Worm (Caenorhabditis elegans): Measurements from ENCODE around the gene tag-51.

Gene tag-51

DNA sequence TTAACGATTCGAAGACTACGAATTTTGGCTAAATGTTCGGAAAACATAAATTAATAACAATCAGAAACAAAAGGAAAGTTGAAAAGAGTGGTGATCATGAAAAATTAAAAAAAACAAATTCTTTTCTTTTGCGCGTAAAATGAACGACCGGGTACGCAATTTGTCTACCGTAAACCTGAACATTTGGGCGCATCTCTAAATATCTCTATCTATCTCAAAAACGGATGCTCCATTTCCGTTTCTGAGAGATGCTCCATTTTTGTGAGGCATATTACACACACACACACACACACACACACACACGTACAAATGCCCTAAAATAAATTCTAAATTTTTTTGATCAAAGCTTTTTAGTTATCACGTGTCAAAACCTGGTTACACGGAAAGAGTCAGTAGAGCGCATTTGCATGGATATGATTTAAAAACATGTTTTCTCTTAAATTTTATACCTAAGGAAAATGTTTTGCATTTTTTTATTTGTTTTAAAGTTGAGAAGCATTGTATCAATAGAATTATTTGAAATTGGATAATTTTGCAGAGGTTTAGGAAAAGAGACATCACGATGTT, 35.0 kb downstream of the tag-51 start:
- peak; percentile 19 for TF ChIP-seq nfya-1 (tag; optimal IDR thresholded peaks at IDR 0.05; ENCODE audit: insufficient read depth)
- no peak for TF ChIP-seq sea-2 (GFP tag; optimal IDR thresholded peaks at IDR 0.05)

DNA sequence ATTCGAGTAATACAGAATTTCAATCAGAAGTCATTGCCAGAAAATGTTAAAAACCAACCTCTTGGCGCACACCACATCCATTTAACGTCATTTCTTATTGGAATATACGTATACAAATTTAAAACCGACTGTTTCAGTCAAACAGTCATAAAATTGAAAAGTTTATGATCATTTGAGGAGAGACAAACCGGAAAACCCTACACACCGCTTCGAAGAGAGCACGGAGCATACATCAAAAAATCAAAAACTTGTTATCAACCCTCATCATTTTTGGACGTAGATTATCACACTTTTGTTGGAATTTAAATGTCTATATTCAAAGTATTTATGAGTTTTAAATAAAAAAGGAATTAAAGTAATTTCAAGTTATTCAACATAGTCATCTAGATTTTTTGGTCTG, 37.0 kb downstream of the tag-51 start, which contains the start of gene T24C4.10:
T24C4.10 (minus strand) TSS at position 230 of the 400 bp plus-strand sequence.
- TF ChIP-seq nhr-43 (tag; optimal IDR thresholded peaks at IDR 0.05; ENCODE audit: poor library complexity, severe bottlenecking) (no peak), elt-1 (tag; optimal IDR thresholded peaks at IDR 0.05) (no peak), elt-2 (tag; optimal IDR thresholded peaks at IDR 0.05) (peak; percentile 62), pqm-1 (tag; optimal IDR thresholded peaks at IDR 0.05) (peak; percentile 48), unc-39 (tag; optimal IDR thresholded peaks at IDR 0.05) (no peak), ama-1 (optimal IDR thresholded peaks at IDR 0.05) (no peak)

DNA sequence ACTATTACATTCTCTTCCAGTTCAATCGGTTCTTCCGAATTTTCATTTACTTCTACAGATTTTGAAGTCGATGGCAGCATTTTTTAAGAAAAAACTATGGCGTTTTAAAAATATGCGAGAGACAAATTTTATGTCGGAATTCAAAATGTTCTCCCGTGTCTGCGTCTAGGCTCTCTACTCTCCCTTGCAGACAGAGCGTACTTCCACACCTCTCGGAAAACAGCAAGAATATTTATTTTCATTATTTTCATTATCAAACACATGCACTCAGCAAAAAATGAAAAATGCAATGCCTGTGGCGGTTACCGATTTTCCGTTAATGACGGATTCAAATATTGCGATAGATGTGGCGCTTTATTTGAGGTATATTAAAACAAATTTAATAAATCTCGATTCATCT, 41.5 kb downstream of the tag-51 start, which contains the start of the genes ztf-18 and F23H11.2:
ztf-18 (minus strand) TSS at position 188 of the 400 bp plus-strand sequence.
F23H11.2 (plus strand) TSS at position 223 of the 400 bp plus-strand sequence.
- TF ChIP-seq elt-3 (tag; optimal IDR thresholded peaks at IDR 0.05) (no peak), ceh-82 (tag; optimal IDR thresholded peaks at IDR 0.05) (no peak), nfya-1 (tag; optimal IDR thresholded peaks at IDR 0.05; ENCODE audit: insufficient read depth) (no peak), sea-2 (GFP tag; optimal IDR thresholded peaks at IDR 0.05) (no peak), ama-1 (optimal IDR thresholded peaks at IDR 0.05) (no peak), ZK546.5 (tag; optimal IDR thresholded peaks at IDR 0.05) (no peak), nhr-23 (tag; optimal IDR thresholded peaks at IDR 0.05) (no peak), elt-1 (tag; optimal IDR thresholded peaks at IDR 0.05) (no peak), nhr-12 (tag; optimal IDR thresholded peaks at IDR 0.05) (no peak), ceh-28 (tag; optimal IDR thresholded peaks at IDR 0.05) (no peak), egl-27 (tag; optimal IDR thresholded peaks at IDR 0.05) (no peak), fkh-2 (tag; optimal IDR thresholded peaks at IDR 0.05) (no peak), ceh-16 (tag; optimal IDR thresholded peaks at IDR 0.05) (no peak), snpc-4 (tag; optimal IDR thresholded peaks at IDR 0.05) (no peak)

DNA sequence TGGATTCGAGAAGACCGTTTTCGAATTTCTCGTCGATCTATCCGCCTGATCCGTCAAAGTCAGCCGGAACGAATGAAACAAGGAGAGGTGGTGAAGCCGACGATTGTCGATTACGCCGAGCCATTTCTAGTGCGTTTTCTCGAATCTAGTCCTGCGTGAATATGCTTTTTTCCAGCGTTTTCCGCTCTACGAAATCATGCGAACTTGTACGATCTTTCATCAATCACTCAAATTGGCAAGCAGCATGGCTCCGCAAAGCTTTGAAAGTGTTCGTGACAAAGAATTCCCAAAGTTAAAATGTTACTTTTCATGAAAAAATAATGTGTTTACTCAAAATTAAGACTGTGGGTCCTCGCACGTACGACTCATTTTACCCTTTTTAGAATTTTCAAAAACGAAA, 42.9 kb downstream of the tag-51 start:
- no peak for TF ChIP-seq nhr-11 (tag; optimal IDR thresholded peaks at IDR 0.05)
- TF ChIP-seq skn-1 (tag; optimal IDR thresholded peaks at IDR 0.05), result no peak
- TF ChIP-seq nhr-77 (tag; optimal IDR thresholded peaks at IDR 0.05), result no peak
- TF ChIP-seq lin-15B (tag; optimal IDR thresholded peaks at IDR 0.05), result no peak
- no peak for TF ChIP-seq eor-1 (tag; optimal IDR thresholded peaks at IDR 0.05)
- TF ChIP-seq nhr-25 (tag; optimal IDR thresholded peaks at IDR 0.05), result no peak
- TF ChIP-seq nhr-67 (tag; optimal IDR thresholded peaks at IDR 0.05), result no peak
- no peak for TF ChIP-seq ceh-16 (tag; optimal IDR thresholded peaks at IDR 0.05)
- no peak for TF ChIP-seq fkh-10 (GFP tag; optimal IDR thresholded peaks at IDR 0.05)
- TF ChIP-seq unc-62 (GFP tag; optimal IDR thresholded peaks at IDR 0.05), result no peak
- TF ChIP-seq nhr-43 (tag; optimal IDR thresholded peaks at IDR 0.05; ENCODE audit: poor library complexity, severe bottlenecking), result no peak
- TF ChIP-seq hmg-11 (tag; optimal IDR thresholded peaks at IDR 0.05), result no peak

DNA sequence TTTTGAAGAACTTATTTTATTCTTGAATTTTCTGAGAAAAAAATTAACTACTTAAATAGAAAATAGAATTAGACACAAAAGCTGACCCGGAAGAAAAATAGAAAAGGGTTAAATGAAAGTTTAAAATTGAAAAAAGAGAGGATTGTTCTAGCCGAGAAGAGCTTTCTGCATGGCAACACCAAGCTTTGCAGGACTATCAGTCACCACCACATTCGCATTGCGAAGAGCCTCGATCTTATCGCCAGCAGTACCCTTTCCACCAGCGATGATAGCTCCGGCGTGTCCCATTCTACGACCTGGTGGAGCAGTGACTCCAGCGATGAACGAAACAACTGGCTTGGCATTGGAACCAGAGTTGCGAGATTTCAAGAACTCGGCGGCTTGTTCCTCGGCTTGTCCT, 46.1 kb downstream of the tag-51 start:
- TF ChIP-seq ztf-4 (tag; optimal IDR thresholded peaks at IDR 0.05) (no peak), nhr-237 (tag; optimal IDR thresholded peaks at IDR 0.05) (no peak), snpc-4 (tag; optimal IDR thresholded peaks at IDR 0.05) (no peak), mml-1 (tag; optimal IDR thresholded peaks at IDR 0.05) (no peak), R02D3.7 (tag; optimal IDR thresholded peaks at IDR 0.05) (no peak), ceh-16 (tag; optimal IDR thresholded peaks at IDR 0.05) (no peak), elt-3 (tag; optimal IDR thresholded peaks at IDR 0.05) (no peak), zag-1 (tag; optimal IDR thresholded peaks at IDR 0.05) (no peak), nhr-76 (tag; optimal IDR thresholded peaks at IDR 0.05) (no peak), egl-27 (tag; optimal IDR thresholded peaks at IDR 0.05) (no peak), nhr-23 (tag; optimal IDR thresholded peaks at IDR 0.05) (no peak), skn-1 (tag; optimal IDR thresholded peaks at IDR 0.05) (no peak), nhr-11 (tag; optimal IDR thresholded peaks at IDR 0.05) (no peak), jun-1 (tag; optimal IDR thresholded peaks at IDR 0.05) (no peak), lin-15B (tag; optimal IDR thresholded peaks at IDR 0.05) (no peak), elt-1 (tag; optimal IDR thresholded peaks at IDR 0.05) (no peak)
